Worm (Caenorhabditis elegans) whole organism, L1 larva: ENCODE data around the gene madf-4.
A peak's percentile ranks its signal among the peaks of the same experiment; 100 is the strongest.

Experiments
- C04F5.9 ChIP-seq: sonication (generic microtip); optimal IDR thresholded peaks from 2 replicates; lab custom pipeline; 2016; ENCODE audit warnings: missing genetic modification characterization, missing compliant biosample characterization
- C16A3.4 ChIP-seq: fragments of 150-350 bp; optimal IDR thresholded peaks from 2 replicates; lab custom pipeline; 2014; ENCODE audit warnings: missing biosample characterization, missing genetic modification characterization
- F16B12.6 ChIP-seq: fragments of 150-350 bp; optimal IDR thresholded peaks from 2 replicates; lab custom pipeline; 2014; ENCODE audit warnings: missing biosample characterization, missing genetic modification characterization
- alr-1 ChIP-seq: fragments of 200-800 bp; sonication (Bioruptor generic); optimal IDR thresholded peaks from 2 replicates; lab custom pipeline; 2018; ENCODE audit warnings: borderline replicate concordance, mild to moderate bottlenecking, missing genetic modification characterization, missing compliant biosample characterization
- blmp-1 ChIP-seq: fragments of 150-350 bp; optimal IDR thresholded peaks from 2 replicates; lab custom pipeline; 2014; ENCODE audit warnings: missing biosample characterization, missing genetic modification characterization
- ceh-82 ChIP-seq, 3 experiments: fragments of 150-350 bp in 1 of 3; sonication (generic microtip) in 2 of 3; optimal IDR thresholded peaks; 2 replicates each; lab custom pipeline; 2014 to 2017; ENCODE audit warnings: missing biosample characterization in 3 of 3, missing genetic modification characterization in 3 of 3
- dpl-1 ChIP-seq, 3 experiments: fragments of 150-350 bp in 2 of 3; sonication (generic microtip) in 1 of 3; optimal IDR thresholded peaks; 2 replicates each; lab custom pipeline; 2014 to 2017; ENCODE audit warnings: missing biosample characterization in 3 of 3, missing genetic modification characterization in 3 of 3, missing genetic modification reagents in 3 of 3
- efl-1 ChIP-seq, 4 experiments: fragments of 150-350 bp; optimal IDR thresholded peaks in 3 of 4; peaks in 1 of 4; 1 replicate in 1 of 4; 2 replicates in 3 of 4; lab custom pipeline; 2014; ENCODE audit warnings: missing biosample characterization in 2 of 4, missing genetic modification characterization in 2 of 4, missing genetic modification reagents in 2 of 4
- egl-27 ChIP-seq, 2 experiments: fragments of 150-350 bp in 1 of 2; sonication (generic microtip); optimal IDR thresholded peaks; 3 replicates each; lab custom pipeline; 2017 to 2018; ENCODE audit warnings: missing biosample characterization in 2 of 2, missing genetic modification characterization in 2 of 2, missing genetic modification reagents in 2 of 2
- elt-3 ChIP-seq, 6 experiments: fragments of 150-350 bp in 1 of 6; sonication (generic microtip); optimal IDR thresholded peaks; 2 replicates each; lab custom pipeline; 2017 to 2018; ENCODE audit warnings: missing biosample characterization in 6 of 6, missing genetic modification characterization in 6 of 6, inconsistent platforms in 1 of 6
- ets-5 ChIP-seq: fragments of 200-800 bp; sonication (Bioruptor generic); IDR thresholded peaks from 2 replicates; pipeline ENCODE4 v1.3.6; 2022; ENCODE audit warnings: missing genetic modification characterization, missing compliant biosample characterization
- grh-1 ChIP-seq: fragments of 200-800 bp; sonication (Bioruptor generic); IDR thresholded peaks from 2 replicates; pipeline ENCODE4 v1.3.6; 2022; ENCODE audit warnings: missing genetic modification reagents, missing genetic modification characterization, missing compliant biosample characterization
- hlh-17 ChIP-seq: fragments of 200-800 bp; sonication (Bioruptor generic); optimal IDR thresholded peaks from 2 replicates; lab custom pipeline; 2018; ENCODE audit warnings: missing genetic modification characterization, mild to moderate bottlenecking, missing compliant biosample characterization, moderate library complexity, borderline replicate concordance
- jun-1 ChIP-seq: fragments of 150-350 bp; optimal IDR thresholded peaks from 2 replicates; lab custom pipeline; 2014; ENCODE audit warnings: missing biosample characterization, missing genetic modification reagents, missing genetic modification characterization
- lin-14 ChIP-seq: fragments of 200-800 bp; sonication (Bioruptor generic); optimal IDR thresholded peaks from 2 replicates; lab custom pipeline; 2018; ENCODE audit warnings: mild to moderate bottlenecking, missing genetic modification characterization, moderate library complexity, missing compliant biosample characterization
- lin-35 ChIP-seq, 2 experiments: fragments of 150-350 bp; optimal IDR thresholded peaks; 2 replicates each; lab custom pipeline; 2014; ENCODE audit warnings: missing biosample characterization in 2 of 2, missing genetic modification characterization in 2 of 2, missing genetic modification reagents in 2 of 2
- lsy-2 ChIP-seq, 2 experiments: fragments of 150-350 bp; optimal IDR thresholded peaks; 2 replicates each; lab custom pipeline; 2014; ENCODE audit warnings: missing biosample characterization in 2 of 2, missing genetic modification characterization in 2 of 2
- mef-2 ChIP-seq: fragments of 150-350 bp; optimal IDR thresholded peaks from 2 replicates; lab custom pipeline; 2014; ENCODE audit warnings: missing biosample characterization, missing genetic modification characterization
- mep-1 ChIP-seq: fragments of 150-350 bp; optimal IDR thresholded peaks from 2 replicates; lab custom pipeline; 2014; ENCODE audit warnings: missing biosample characterization, missing genetic modification characterization
- nhr-12 ChIP-seq: sonication (generic microtip); optimal IDR thresholded peaks from 2 replicates; lab custom pipeline; 2017; ENCODE audit warnings: missing biosample characterization, missing genetic modification characterization
- nhr-20 ChIP-seq: sonication (generic microtip); optimal IDR thresholded peaks from 2 replicates; lab custom pipeline; 2016; ENCODE audit warnings: mild to moderate bottlenecking, missing genetic modification characterization, missing compliant biosample characterization
- nhr-47 ChIP-seq: sonication (generic microtip); optimal IDR thresholded peaks from 2 replicates; lab custom pipeline; 2016; ENCODE audit warnings: mild to moderate bottlenecking, missing genetic modification characterization, moderate library complexity, missing compliant biosample characterization
- nhr-71 ChIP-seq: sonication (generic microtip); optimal IDR thresholded peaks from 2 replicates; lab custom pipeline; 2016; ENCODE audit warnings: mild to moderate bottlenecking, missing genetic modification characterization, moderate library complexity, missing compliant biosample characterization
- nhr-85 ChIP-seq: sonication (generic microtip); peaks from one replicate; lab custom pipeline; 2016; ENCODE audit warnings: missing genetic modification characterization, inconsistent platforms, missing compliant biosample characterization
- nhr-90 ChIP-seq: sonication (generic microtip); optimal IDR thresholded peaks from 2 replicates; lab custom pipeline; 2016; ENCODE audit warnings: mild to moderate bottlenecking, missing genetic modification characterization, missing compliant biosample characterization; ENCODE audit not compliant: poor library complexity
- rnt-1 ChIP-seq: sonication (generic microtip); optimal IDR thresholded peaks from 2 replicates; lab custom pipeline; 2016; ENCODE audit warnings: mild to moderate bottlenecking, missing genetic modification characterization, moderate library complexity, missing compliant biosample characterization
- snu-23 ChIP-seq: sonication (generic microtip); optimal IDR thresholded peaks from 2 replicates; lab custom pipeline; 2016; ENCODE audit warnings: missing genetic modification characterization, missing compliant biosample characterization
- sptf-1 ChIP-seq: fragments of 150-350 bp; optimal IDR thresholded peaks from 2 replicates; lab custom pipeline; 2014; ENCODE audit warnings: missing biosample characterization, missing genetic modification characterization
- swsn-7 ChIP-seq: sonication (generic microtip); optimal IDR thresholded peaks from 2 replicates; lab custom pipeline; 2016; ENCODE audit warnings: missing genetic modification characterization, missing compliant biosample characterization
- unc-130 ChIP-seq: fragments of 150-350 bp; optimal IDR thresholded peaks from 2 replicates; lab custom pipeline; 2017; ENCODE audit warnings: missing biosample characterization, missing genetic modification characterization, inconsistent platforms
- unc-62 ChIP-seq: fragments of 150-350 bp; optimal IDR thresholded peaks from 2 replicates; lab custom pipeline; 2014; ENCODE audit warnings: missing biosample characterization, missing genetic modification reagents, missing genetic modification characterization
- unc-86 ChIP-seq: sonication (generic microtip); optimal IDR thresholded peaks from 2 replicates; lab custom pipeline; 2016; ENCODE audit warnings: missing genetic modification characterization, missing compliant biosample characterization
- unc-98 ChIP-seq: fragments of 200-800 bp; sonication (Bioruptor generic); IDR thresholded peaks from 2 replicates; pipeline ENCODE4 v1.3.6; 2022; ENCODE audit warnings: missing genetic modification characterization, missing compliant biosample characterization
- xbp-1 ChIP-seq: sonication (generic microtip); optimal IDR thresholded peaks from 2 replicates; lab custom pipeline; 2016; ENCODE audit warnings: missing genetic modification characterization, missing compliant biosample characterization
- zag-1 ChIP-seq: fragments of 150-350 bp; optimal IDR thresholded peaks from 2 replicates; lab custom pipeline; 2014; ENCODE audit warnings: missing biosample characterization, missing genetic modification characterization

Gene madf-4

DNA sequence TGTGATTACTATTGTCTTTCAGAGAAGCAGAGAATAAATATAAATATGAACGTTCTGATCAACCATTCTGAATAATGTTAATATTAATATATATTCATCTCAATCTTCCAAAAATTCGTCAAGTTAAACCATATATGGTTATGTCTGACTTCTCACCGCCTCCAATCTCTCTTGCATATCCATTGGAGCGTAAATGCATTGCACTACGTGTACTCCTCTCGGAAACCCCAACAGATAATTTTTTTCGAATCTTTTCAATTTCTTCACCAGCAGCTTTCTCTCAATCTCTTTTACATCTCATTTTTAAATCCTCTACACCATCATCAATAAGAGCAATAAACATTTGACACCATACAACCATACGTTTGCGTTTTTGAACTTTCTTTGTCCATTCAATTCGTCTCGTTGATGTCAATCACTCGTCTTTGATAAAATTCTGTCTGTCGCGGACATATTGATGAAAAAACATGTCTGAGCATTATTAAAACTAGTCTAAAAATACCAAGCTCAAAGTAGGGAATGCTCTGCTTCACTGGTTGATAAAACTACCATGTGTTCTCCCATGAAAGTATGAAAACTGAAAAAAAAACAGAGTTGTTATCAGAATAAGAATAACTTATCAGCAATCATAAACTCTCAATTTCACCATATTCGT lies 41.1 kb upstream of the madf-4 start (continued):
- TF ChIP-seq nhr-90 (tag; lab: Kevin White, UChicago) (no peak), mef-2 (no peak), unc-86 (no peak), unc-130 (peak; percentile 48), lin-14 (peak; percentile 77)

DNA sequence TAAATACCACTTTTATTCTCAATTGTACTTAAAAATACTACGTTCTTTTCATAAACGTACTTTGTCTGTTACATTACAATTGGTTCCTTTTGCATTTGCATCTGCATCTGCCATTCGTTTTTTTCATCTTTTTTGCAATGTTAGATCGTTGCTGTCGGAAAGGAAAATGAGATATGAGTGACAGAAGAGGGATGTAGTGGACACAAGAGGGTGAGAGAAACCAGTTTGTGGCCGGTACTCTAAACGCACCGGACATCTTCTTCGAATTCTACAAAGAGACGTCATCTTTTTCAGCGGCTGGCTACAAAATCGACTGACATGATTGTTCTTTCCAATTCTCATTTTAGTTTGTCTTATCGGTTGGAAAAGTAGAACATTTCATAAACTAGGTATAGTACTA lies 40.4 kb upstream of the madf-4 start:
- TF ChIP-seq hlh-17 (no peak), nhr-85 (tag; lab: Kevin White, UChicago) (peak; percentile 69), xbp-1 (peak; percentile 44), nhr-12 (tag; lab: Kevin White, UChicago) (no peak), unc-62 (GFP tag; lab: Kevin White, UChicago) (no peak), nhr-20 (peak; percentile 25), lin-35 (GFP tag; optimal IDR thresholded peaks at IDR 0.05; lab: Kevin White, UChicago) (peak in 1 of 2 experiments; percentile 33), snu-23 (GFP tag; lab: Kevin White, UChicago) (peak; percentile 40), lin-14 (peak; percentile 70), mep-1 (peak; percentile 31), blmp-1 (tag; lab: Kevin White, UChicago) (peak; percentile 78), elt-3 (tag; optimal IDR thresholded peaks at IDR 0.05; lab: Kevin White, UChicago) (peak in 1 of 6 experiments; percentile 16), grh-1 (peak; percentile 68)

DNA sequence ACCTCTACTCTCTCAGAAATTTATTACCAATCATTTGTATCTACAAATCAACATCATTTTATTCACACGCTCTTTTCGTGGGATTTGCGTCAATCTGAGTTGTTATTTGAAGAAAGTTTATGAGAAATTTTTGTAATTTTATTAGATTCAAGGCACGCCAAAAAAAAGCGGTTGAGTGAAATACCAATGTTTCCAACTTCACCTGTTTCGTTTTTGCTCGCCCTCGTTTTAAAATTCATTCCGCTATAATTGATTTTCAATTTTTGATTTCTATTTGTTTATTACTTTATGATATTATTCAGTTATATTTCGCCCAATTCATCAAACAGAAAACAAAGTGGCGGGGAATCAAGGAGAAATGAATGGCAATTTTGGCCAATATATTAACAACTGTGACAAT lies 38.5 kb upstream of the madf-4 start, which contains the start of gene K08H10.10:
TSS of gene K08H10.10 (plus strand) at position 301 of the 400 bp plus-strand sequence.
- TF ChIP-seq egl-27 (tag; optimal IDR thresholded peaks at IDR 0.05; lab: Kevin White, UChicago) = no peak

DNA sequence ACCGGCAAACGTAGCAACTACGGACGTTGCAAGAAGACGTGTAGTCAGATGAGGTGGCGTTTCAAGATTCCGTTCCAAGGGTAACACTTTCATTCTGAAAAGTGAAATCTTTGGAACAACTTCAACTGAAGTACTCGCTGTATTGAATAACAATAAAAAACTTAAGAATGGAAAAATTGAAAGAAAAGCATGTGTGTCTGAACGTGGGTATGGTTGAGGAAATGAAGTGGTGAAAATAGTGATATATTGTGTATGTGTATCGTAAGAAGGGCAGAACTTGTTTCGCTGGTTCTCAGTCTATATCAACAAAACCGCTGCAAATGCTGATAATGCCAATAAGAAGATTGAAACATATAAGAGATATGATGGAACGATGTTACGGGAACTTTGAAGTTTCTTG lies 33.5 kb upstream of the madf-4 start, which contains the start of gene K08H10.6:
TSS of gene K08H10.6 (minus strand) at position 101 of the 400 bp plus-strand sequence.
- TF ChIP-seq rnt-1 (tag; lab: Kevin White, UChicago) (no peak), nhr-85 (tag; lab: Kevin White, UChicago) (no peak), grh-1 (no peak), nhr-71 (tag; lab: Kevin White, UChicago) (no peak), C04F5.9 (tag; lab: Kevin White, UChicago) (no peak), ceh-82 (tag; optimal IDR thresholded peaks at IDR 0.05; lab: Kevin White, UChicago) (no peak), zag-1 (tag; lab: Kevin White, UChicago) (no peak), C16A3.4 (tag; lab: Kevin White, UChicago) (no peak), alr-1 (tag; lab: Kevin White, UChicago) (no peak)

DNA sequence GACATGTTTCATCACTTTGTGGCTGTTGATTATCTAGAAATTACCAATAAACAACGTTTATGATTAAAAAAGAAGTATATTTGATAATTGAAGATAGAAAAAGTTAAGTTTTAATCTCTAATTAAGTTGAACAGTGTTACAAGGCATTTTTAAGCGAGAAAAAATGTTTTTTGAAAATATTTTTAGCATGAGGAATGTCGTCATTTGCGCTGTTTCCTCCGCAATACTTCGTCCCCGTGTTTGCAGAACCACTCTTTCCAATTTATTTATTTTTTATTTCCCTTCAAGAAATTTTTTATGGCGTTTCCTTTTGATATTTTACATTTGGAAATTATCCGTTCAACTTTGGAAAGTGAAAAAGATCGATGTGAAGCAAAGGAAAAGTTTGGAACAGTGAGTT lies 29.3 kb upstream of the madf-4 start, which contains the start of the genes rde-1 and trpp-6:
TSS of gene rde-1 (minus strand) at position 33 of the 400 bp plus-strand sequence.
TSS of gene trpp-6 (plus strand) at position 286 of the 400 bp plus-strand sequence.
- TF ChIP-seq efl-1 (optimal IDR thresholded peaks at IDR 0.05; lab: Kevin White, UChicago) (peak in 1 of 2 experiments; percentile 45), efl-1 (GFP tag; optimal IDR thresholded peaks at IDR 0.05 in 1 of 2; lab: Kevin White, UChicago) (peak in 1 of 2 experiments; percentile 21), F16B12.6 (tag; lab: Kevin White, UChicago) (peak; percentile 82), swsn-7 (tag; lab: Kevin White, UChicago) (peak; percentile 4), ets-5 (no peak), mep-1 (peak; percentile 35), nhr-12 (tag; lab: Kevin White, UChicago) (no peak), sptf-1 (tag; lab: Kevin White, UChicago) (no peak), lin-35 (GFP tag; optimal IDR thresholded peaks at IDR 0.05; lab: Kevin White, UChicago) (peak in 1 of 2 experiments; percentile 11), lsy-2 (tag; optimal IDR thresholded peaks at IDR 0.05; lab: Kevin White, UChicago) (peak; percentile 6 to 13), nhr-47 (tag; lab: Kevin White, UChicago) (peak; percentile 28), nhr-71 (tag; lab: Kevin White, UChicago) (peak; percentile 7), jun-1 (no peak), unc-98 (no peak), dpl-1 (GFP tag; optimal IDR thresholded peaks at IDR 0.05; lab: Kevin White, UChicago) (peak in 2 of 3 experiments; percentile 15 to 32), rnt-1 (tag; lab: Kevin White, UChicago) (peak; percentile 20)
